Fruit fly (Drosophila melanogaster): Measurements from ENCODE around the gene CG4887.

Gene CG4887

DNA sequence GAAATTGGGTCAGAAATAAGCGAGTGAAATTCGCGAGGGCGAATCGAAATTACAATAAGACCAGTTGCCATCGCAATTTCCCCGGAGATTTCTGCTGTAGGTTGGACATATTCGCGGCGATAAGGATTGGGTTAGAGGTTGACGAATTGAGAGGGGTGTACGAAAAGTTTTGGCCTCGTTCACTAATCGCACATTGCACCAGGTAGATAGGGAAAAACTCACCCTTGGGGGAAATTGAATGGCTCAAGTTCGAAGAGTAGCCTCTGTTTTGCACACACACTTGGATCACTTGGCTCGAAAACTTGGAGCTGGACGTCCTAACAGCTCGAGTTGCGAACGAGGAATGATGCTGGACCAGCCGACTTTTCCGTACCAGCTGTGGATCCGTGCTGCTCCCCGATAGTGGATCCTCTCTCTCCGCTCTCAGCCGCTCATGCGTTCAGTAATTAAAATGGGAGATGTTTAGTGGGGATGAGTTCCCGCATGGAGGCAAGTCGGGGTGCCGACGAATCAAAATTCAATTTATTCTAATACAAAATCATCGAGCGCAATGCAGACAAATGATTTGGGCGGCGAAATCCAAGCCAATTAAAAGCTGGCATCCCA is 9.2 kb upstream of the CG4887 start, which contains the start of gene CG5080:
CG5080 (minus strand) TSS at position 349 of the 606 bp plus-strand sequence.
- no peak for TF ChIP-seq bab1 (GFP tag; optimal IDR thresholded peaks at IDR 0.05)
- no peak for TF ChIP-seq toe (GFP tag; optimal IDR thresholded peaks at IDR 0.05)
- TF ChIP-seq ovo (GFP tag; optimal IDR thresholded peaks at IDR 0.05): no peak
- no peak for TF ChIP-seq CG33017 (tag; optimal IDR thresholded peaks at IDR 0.05)
- no peak for TF ChIP-seq CG11617 (GFP tag; optimal IDR thresholded peaks at IDR 0.05)
- TF ChIP-seq cic (GFP tag; optimal IDR thresholded peaks at IDR 0.05): no peak
- TF ChIP-seq pad (GFP tag; optimal IDR thresholded peaks at IDR 0.05): no peak
- TF ChIP-seq CG7101 (tag; optimal IDR thresholded peaks at IDR 0.05): no peak
- TF ChIP-seq CG14711 (tag; optimal IDR thresholded peaks at IDR 0.05): no peak
- no peak for TF ChIP-seq CG12768 (GFP tag; optimal IDR thresholded peaks at IDR 0.05)

DNA sequence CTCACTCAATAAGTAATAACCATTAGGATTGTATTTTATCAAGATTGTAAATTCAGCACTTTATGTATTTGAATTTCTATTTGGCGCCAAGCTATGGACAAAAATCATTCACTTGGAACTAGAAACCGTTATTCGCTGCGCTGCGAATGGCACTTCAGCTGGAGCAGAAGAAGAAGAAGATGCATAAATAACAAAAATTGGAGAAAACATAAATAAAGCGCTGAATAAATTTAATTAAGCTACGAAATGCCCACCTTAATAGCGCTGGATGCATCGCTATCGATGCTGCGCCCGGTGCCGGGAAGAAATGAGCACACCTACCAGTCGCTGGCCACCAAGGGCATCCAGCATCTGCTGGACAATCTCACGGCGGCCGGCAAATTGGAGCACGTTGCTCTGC is 8.5 kb upstream of the CG4887 start, which contains the start of gene IntS14:
IntS14 (plus strand) TSS at position 150 of the 400 bp plus-strand sequence.
- TF ChIP-seq ovo (GFP tag; optimal IDR thresholded peaks at IDR 0.05): peak; percentile 92
- peak; percentile 13 for TF ChIP-seq bab1 (GFP tag; optimal IDR thresholded peaks at IDR 0.05)
- TF ChIP-seq tj (GFP tag; optimal IDR thresholded peaks at IDR 0.05): peak; percentile 88
- TF ChIP-seq CG7045 (GFP tag; optimal IDR thresholded peaks at IDR 0.05): no peak
- no peak for TF ChIP-seq CG12768 (GFP tag; optimal IDR thresholded peaks at IDR 0.05)
- TF ChIP-seq Mnt (GFP tag; optimal IDR thresholded peaks at IDR 0.05): no peak
- TF ChIP-seq Hr96 (GFP tag; optimal IDR thresholded peaks at IDR 0.05): no peak

DNA sequence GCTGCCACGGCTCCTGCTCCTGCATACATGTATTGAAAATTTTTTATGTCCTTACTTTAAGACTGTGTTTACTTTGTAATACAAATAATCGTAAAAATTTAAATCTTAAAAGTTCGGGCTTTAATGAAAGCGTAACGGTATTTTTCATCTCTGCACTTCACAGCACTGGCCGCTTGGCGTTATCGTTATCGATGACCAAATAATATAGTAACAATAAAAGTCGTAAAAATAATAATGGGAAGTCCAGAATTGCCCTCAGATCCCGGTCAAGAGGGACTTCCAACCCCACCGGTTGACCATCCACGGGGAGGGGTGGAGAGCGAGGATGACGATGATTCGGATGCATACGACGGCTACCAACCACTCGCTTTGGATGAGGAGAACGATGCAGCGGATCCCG is 6.5 kb upstream of the CG4887 start, which contains the start of gene CG14341:
CG14341 (plus strand) TSS at position 181 of the 400 bp plus-strand sequence.
- TF ChIP-seq CG12768 (GFP tag; optimal IDR thresholded peaks at IDR 0.05) (no peak), Clk (GFP tag; optimal IDR thresholded peaks at IDR 0.05) (no peak), CG11617 (GFP tag; optimal IDR thresholded peaks at IDR 0.05) (no peak), CG1620 (GFP tag; optimal IDR thresholded peaks at IDR 0.05) (no peak), cnc (optimal IDR thresholded peaks at IDR 0.05) (no peak)

DNA sequence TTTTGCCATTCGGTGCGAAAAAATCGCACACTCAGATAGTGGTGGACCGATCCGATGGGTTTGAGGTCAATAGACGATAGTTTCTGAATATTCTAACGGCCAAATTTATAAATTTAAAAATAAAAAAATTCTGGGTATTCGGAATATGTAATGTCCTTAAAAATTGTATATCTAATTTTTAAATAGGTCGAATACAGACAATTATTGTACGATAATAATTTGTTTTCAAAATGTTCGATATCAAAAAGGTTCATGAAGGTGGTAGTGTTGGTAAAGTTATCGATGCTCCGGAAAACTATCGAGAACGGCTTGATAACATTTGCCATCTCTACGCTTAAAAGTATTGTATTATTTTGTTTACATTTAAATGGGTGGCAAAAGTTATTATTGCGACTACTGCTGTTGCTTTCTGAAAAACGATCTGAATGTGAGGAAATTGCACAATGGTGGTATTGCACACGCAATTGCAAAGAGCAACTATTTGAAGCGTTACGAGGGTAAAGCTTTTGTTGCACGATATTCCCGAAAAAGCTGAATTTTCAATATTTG is 2.9 kb upstream of the CG4887 start, which contains the start of the genes CG31922 and Plap:
CG31922 (plus strand) TSS at position 315 of the 549 bp plus-strand sequence.
Plap (minus strand) TSS at position 499 of the 549 bp plus-strand sequence.
- TF ChIP-seq CG7045 (GFP tag; optimal IDR thresholded peaks at IDR 0.05) (peak; percentile 66), ovo (GFP tag; optimal IDR thresholded peaks at IDR 0.05) (peak; percentile 74), Hr96 (GFP tag; optimal IDR thresholded peaks at IDR 0.05) (peak; percentile 80), toe (GFP tag; optimal IDR thresholded peaks at IDR 0.05) (peak; percentile 92), bab1 (GFP tag; optimal IDR thresholded peaks at IDR 0.05) (peak; percentile 69), cnc (optimal IDR thresholded peaks at IDR 0.05) (no peak), CG5204 (GFP tag; optimal IDR thresholded peaks at IDR 0.05) (no peak), CG7101 (tag; optimal IDR thresholded peaks at IDR 0.05) (peak; percentile 78), cic (GFP tag; optimal IDR thresholded peaks at IDR 0.05) (peak; percentile 92), CG11617 (GFP tag; optimal IDR thresholded peaks at IDR 0.05) (peak; percentile 79), tj (GFP tag; optimal IDR thresholded peaks at IDR 0.05) (peak; percentile 89), Mnt (GFP tag; optimal IDR thresholded peaks at IDR 0.05) (peak; percentile 77), CG33017 (tag; optimal IDR thresholded peaks at IDR 0.05) (peak; percentile 65), CG12768 (GFP tag; optimal IDR thresholded peaks at IDR 0.05) (peak; percentile 80), CG14711 (tag; optimal IDR thresholded peaks at IDR 0.05) (peak; percentile 56), Clk (GFP tag; optimal IDR thresholded peaks at IDR 0.05) (peak; percentile 53), pad (GFP tag; optimal IDR thresholded peaks at IDR 0.05) (peak; percentile 62), Crg-1 (GFP tag; optimal IDR thresholded peaks at IDR 0.05) (peak; percentile 77), kay (GFP tag; ENCODE audit: borderline replicate concordance) (no peak), CG1620 (GFP tag; optimal IDR thresholded peaks at IDR 0.05) (peak; percentile 90)

DNA sequence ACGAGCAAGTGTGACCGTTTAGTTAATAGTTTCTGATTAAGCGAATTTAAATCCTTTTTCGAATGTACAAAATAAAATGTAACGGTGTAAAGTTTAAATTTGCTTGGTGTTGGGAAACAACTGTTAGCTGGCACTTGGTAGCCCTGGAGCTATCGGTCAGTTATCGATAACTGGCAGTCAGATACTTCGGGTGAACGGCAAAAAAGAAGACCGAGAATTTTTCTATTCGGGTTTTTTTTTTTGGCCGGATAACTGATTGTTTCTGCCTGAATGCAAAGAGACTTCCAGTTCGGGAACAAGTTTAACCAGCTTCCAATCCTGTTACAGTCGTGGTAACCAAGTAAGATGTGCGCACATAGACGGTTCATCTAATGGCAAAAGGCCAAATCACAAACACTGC is 4.7 kb downstream of the CG4887 start, which contains the start of gene CG4896:
CG4896 (plus strand) TSS at position 169 of the 400 bp plus-strand sequence.
- peak; percentile 52 for TF ChIP-seq bab1 (GFP tag; optimal IDR thresholded peaks at IDR 0.05)
- no peak for TF ChIP-seq Mnt (GFP tag; optimal IDR thresholded peaks at IDR 0.05)
- no peak for TF ChIP-seq Clk (GFP tag; optimal IDR thresholded peaks at IDR 0.05)
- peak; percentile 37 for TF ChIP-seq Crg-1 (GFP tag; optimal IDR thresholded peaks at IDR 0.05)
- no peak for TF ChIP-seq CG5204 (GFP tag; optimal IDR thresholded peaks at IDR 0.05)
- peak; percentile 40 for TF ChIP-seq CG7101 (tag; optimal IDR thresholded peaks at IDR 0.05)
- no peak for TF ChIP-seq CG7045 (GFP tag; optimal IDR thresholded peaks at IDR 0.05)
- TF ChIP-seq cic (GFP tag; optimal IDR thresholded peaks at IDR 0.05): peak; percentile 11
- no peak for TF ChIP-seq Hr96 (GFP tag; optimal IDR thresholded peaks at IDR 0.05)
- no peak for TF ChIP-seq kay (GFP tag; ENCODE audit: borderline replicate concordance)
- TF ChIP-seq pad (GFP tag; optimal IDR thresholded peaks at IDR 0.05): peak; percentile 21
- no peak for TF ChIP-seq cnc (optimal IDR thresholded peaks at IDR 0.05)
- no peak for TF ChIP-seq CG33017 (tag; optimal IDR thresholded peaks at IDR 0.05)
- no peak for TF ChIP-seq ovo (GFP tag; optimal IDR thresholded peaks at IDR 0.05)
- TF ChIP-seq CG11617 (GFP tag; optimal IDR thresholded peaks at IDR 0.05): no peak
- peak; percentile 53 for TF ChIP-seq CG1620 (GFP tag; optimal IDR thresholded peaks at IDR 0.05)
- no peak for TF ChIP-seq tj (GFP tag; optimal IDR thresholded peaks at IDR 0.05)
- no peak for TF ChIP-seq CG12768 (GFP tag; optimal IDR thresholded peaks at IDR 0.05)
- TF ChIP-seq toe (GFP tag; optimal IDR thresholded peaks at IDR 0.05): no peak

DNA sequence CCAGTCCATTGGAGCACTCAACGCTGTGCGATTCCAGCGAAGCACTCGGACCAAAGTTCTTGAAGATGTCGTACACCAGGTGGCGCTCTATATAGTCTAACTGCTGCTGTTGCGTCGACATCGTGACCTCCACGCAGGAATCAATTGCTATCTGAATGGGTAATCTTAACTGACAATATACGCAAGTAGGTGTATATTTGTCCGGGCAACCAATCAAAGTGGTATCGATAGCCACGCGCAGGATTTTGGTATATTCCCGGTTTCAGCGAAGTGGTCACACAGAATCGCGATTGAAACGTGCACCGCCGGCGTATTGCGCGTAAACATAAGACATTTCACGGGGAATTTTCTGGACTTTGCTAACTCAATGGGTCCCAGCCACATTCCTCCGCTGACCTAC is 11.0 kb downstream of the CG4887 start, which contains the start of the genes CG5126 and Tgt:
CG5126 (minus strand) TSS at position 222 of the 400 bp plus-strand sequence.
Tgt (plus strand) TSS at position 267 of the 400 bp plus-strand sequence.
- TF ChIP-seq Mnt (GFP tag; optimal IDR thresholded peaks at IDR 0.05): peak; percentile 83
- TF ChIP-seq toe (GFP tag; optimal IDR thresholded peaks at IDR 0.05): no peak
